Worm (Caenorhabditis elegans) whole organism, L1 larva: ENCODE results near the gene ZK177.12.

Experiments used
- C34B4.2 ChIP-seq: sonication (generic microtip); optimal IDR thresholded peaks from 2 replicates; lab custom pipeline; 2017; ENCODE audit warnings: mild to moderate bottlenecking, missing genetic modification characterization, missing compliant biosample characterization
- F16B12.6 ChIP-seq: fragments of 150-350 bp; optimal IDR thresholded peaks from 2 replicates; lab custom pipeline; 2014; ENCODE audit warnings: missing biosample characterization, missing genetic modification characterization
- blmp-1 ChIP-seq: fragments of 150-350 bp; optimal IDR thresholded peaks from 2 replicates; lab custom pipeline; 2014; ENCODE audit warnings: missing biosample characterization, missing genetic modification characterization
- ceh-63 ChIP-seq: fragments of 200-800 bp; sonication (Bioruptor generic); optimal IDR thresholded peaks from 2 replicates; lab custom pipeline; 2018; ENCODE audit warnings: mild to moderate bottlenecking, missing genetic modification characterization, missing compliant biosample characterization
- ceh-88 ChIP-seq: fragments of 200-800 bp; sonication (Bioruptor generic); IDR thresholded peaks from 2 replicates; pipeline ENCODE4 v1.3.6; 2022; ENCODE audit warnings: missing genetic modification characterization, missing compliant biosample characterization
- ceh-90 ChIP-seq: sonication (generic microtip); optimal IDR thresholded peaks from 2 replicates; lab custom pipeline; 2016; ENCODE audit warnings: missing genetic modification characterization, missing compliant biosample characterization
- ces-1 ChIP-seq: fragments of 150-350 bp; optimal IDR thresholded peaks from 2 replicates; lab custom pipeline; 2014; ENCODE audit warnings: missing biosample characterization, missing genetic modification reagents, missing genetic modification characterization
- dpl-1 ChIP-seq, 3 experiments: fragments of 150-350 bp in 2 of 3; sonication (generic microtip) in 1 of 3; optimal IDR thresholded peaks; 2 replicates each; lab custom pipeline; 2014 to 2017; ENCODE audit warnings: missing biosample characterization in 3 of 3, missing genetic modification characterization in 3 of 3, missing genetic modification reagents in 3 of 3
- dsc-1 ChIP-seq: sonication (generic microtip); optimal IDR thresholded peaks from 2 replicates; lab custom pipeline; 2016; ENCODE audit warnings: mild to moderate bottlenecking, missing genetic modification characterization, missing compliant biosample characterization
- efl-1 ChIP-seq, 4 experiments: fragments of 150-350 bp; optimal IDR thresholded peaks in 3 of 4; peaks in 1 of 4; 1 replicate in 1 of 4; 2 replicates in 3 of 4; lab custom pipeline; 2014; ENCODE audit warnings: missing biosample characterization in 2 of 4, missing genetic modification characterization in 2 of 4, missing genetic modification reagents in 2 of 4
- efl-3 ChIP-seq: fragments of 200-800 bp; sonication (Bioruptor generic); optimal IDR thresholded peaks from 2 replicates; lab custom pipeline; 2018; ENCODE audit warnings: mild to moderate bottlenecking, missing genetic modification characterization, missing compliant biosample characterization
- egl-13 ChIP-seq: sonication (generic microtip); optimal IDR thresholded peaks from 2 replicates; lab custom pipeline; 2016; ENCODE audit warnings: missing genotype, missing genetic modification reagents, missing genetic modification characterization, missing compliant biosample characterization
- egl-27 ChIP-seq, 2 experiments: fragments of 150-350 bp in 1 of 2; sonication (generic microtip); optimal IDR thresholded peaks; 3 replicates each; lab custom pipeline; 2017 to 2018; ENCODE audit warnings: missing biosample characterization in 2 of 2, missing genetic modification characterization in 2 of 2, missing genetic modification reagents in 2 of 2
- elt-2 ChIP-seq: sonication (generic microtip); optimal IDR thresholded peaks from 2 replicates; lab custom pipeline; 2016; ENCODE audit warnings: missing genetic modification characterization, mild to moderate bottlenecking, inconsistent platforms, missing compliant biosample characterization, missing genetic modification reagents
- elt-3 ChIP-seq, 6 experiments: fragments of 150-350 bp in 1 of 6; sonication (generic microtip); optimal IDR thresholded peaks; 2 replicates each; lab custom pipeline; 2017 to 2018; ENCODE audit warnings: missing biosample characterization in 6 of 6, missing genetic modification characterization in 6 of 6, inconsistent platforms in 1 of 6
- ets-5 ChIP-seq: fragments of 200-800 bp; sonication (Bioruptor generic); IDR thresholded peaks from 2 replicates; pipeline ENCODE4 v1.3.6; 2022; ENCODE audit warnings: missing genetic modification characterization, missing compliant biosample characterization
- fkh-8 ChIP-seq: sonication (generic microtip); optimal IDR thresholded peaks from 2 replicates; lab custom pipeline; 2016; ENCODE audit warnings: mild to moderate bottlenecking, missing genetic modification characterization, missing compliant biosample characterization
- grh-1 ChIP-seq: fragments of 200-800 bp; sonication (Bioruptor generic); IDR thresholded peaks from 2 replicates; pipeline ENCODE4 v1.3.6; 2022; ENCODE audit warnings: missing genetic modification reagents, missing genetic modification characterization, missing compliant biosample characterization
- hlh-17 ChIP-seq: fragments of 200-800 bp; sonication (Bioruptor generic); optimal IDR thresholded peaks from 2 replicates; lab custom pipeline; 2018; ENCODE audit warnings: missing genetic modification characterization, mild to moderate bottlenecking, missing compliant biosample characterization, moderate library complexity, borderline replicate concordance
- hpl-2 ChIP-seq: fragments of 150-350 bp; optimal IDR thresholded peaks from 2 replicates; lab custom pipeline; 2014; ENCODE audit warnings: missing biosample characterization, missing genetic modification reagents, missing genetic modification characterization
- irx-1 ChIP-seq: sonication (generic microtip); optimal IDR thresholded peaks from 2 replicates; lab custom pipeline; 2016; ENCODE audit warnings: missing genetic modification characterization, missing compliant biosample characterization
- lin-13 ChIP-seq: fragments of 150-350 bp; optimal IDR thresholded peaks from 2 replicates; lab custom pipeline; 2014; ENCODE audit warnings: missing biosample characterization, missing genetic modification reagents, missing genetic modification characterization
- lin-15B ChIP-seq: fragments of 150-350 bp; sonication (generic microtip); optimal IDR thresholded peaks from 3 replicates; lab custom pipeline; 2014; ENCODE audit warnings: missing biosample characterization, missing genetic modification characterization
- lin-35 ChIP-seq, 2 experiments: fragments of 150-350 bp; optimal IDR thresholded peaks; 2 replicates each; lab custom pipeline; 2014; ENCODE audit warnings: missing biosample characterization in 2 of 2, missing genetic modification characterization in 2 of 2, missing genetic modification reagents in 2 of 2
- lin-39 ChIP-seq: fragments of 150-350 bp; optimal IDR thresholded peaks from 2 replicates; lab custom pipeline; 2014; ENCODE audit warnings: missing biosample characterization, missing genetic modification reagents, missing genetic modification characterization
- mab-9 ChIP-seq: fragments of 200-800 bp; sonication (Bioruptor generic); IDR thresholded peaks from 2 replicates; pipeline ENCODE4 v1.3.6; 2022; ENCODE audit warnings: missing genetic modification reagents, missing genetic modification characterization, missing compliant biosample characterization
- nhr-11 ChIP-seq: fragments of 150-350 bp; optimal IDR thresholded peaks from 2 replicates; lab custom pipeline; 2014; ENCODE audit warnings: missing biosample characterization, missing genetic modification characterization
- nhr-28 ChIP-seq: fragments of 150-350 bp; optimal IDR thresholded peaks from 2 replicates; lab custom pipeline; 2014; ENCODE audit warnings: missing biosample characterization, missing genetic modification characterization
- nhr-47 ChIP-seq: sonication (generic microtip); optimal IDR thresholded peaks from 2 replicates; lab custom pipeline; 2016; ENCODE audit warnings: mild to moderate bottlenecking, missing genetic modification characterization, moderate library complexity, missing compliant biosample characterization
- nhr-76 ChIP-seq: sonication (generic microtip); optimal IDR thresholded peaks from 2 replicates; lab custom pipeline; 2017; ENCODE audit warnings: missing biosample characterization, missing genetic modification characterization
- nhr-84 ChIP-seq: sonication (generic microtip); optimal IDR thresholded peaks from 2 replicates; lab custom pipeline; 2017; ENCODE audit warnings: missing biosample characterization, missing genetic modification characterization
- nhr-90 ChIP-seq: sonication (generic microtip); optimal IDR thresholded peaks from 2 replicates; lab custom pipeline; 2016; ENCODE audit warnings: mild to moderate bottlenecking, missing genetic modification characterization, missing compliant biosample characterization; ENCODE audit not compliant: poor library complexity
- pag-3 ChIP-seq: sonication (generic microtip); optimal IDR thresholded peaks from 2 replicates; lab custom pipeline; 2017; ENCODE audit warnings: missing genetic modification characterization, mild to moderate bottlenecking, missing compliant biosample characterization, antibody characterized with exemption, borderline replicate concordance; ENCODE audit not compliant: insufficient read depth
- skn-1 ChIP-seq: fragments of 150-350 bp; optimal IDR thresholded peaks from 2 replicates; lab custom pipeline; 2014; ENCODE audit warnings: missing biosample characterization, missing genetic modification characterization
- snpc-4 ChIP-seq: fragments of 150-350 bp; optimal IDR thresholded peaks from 2 replicates; lab custom pipeline; 2014; ENCODE audit warnings: missing biosample characterization, missing genetic modification characterization
- snu-23 ChIP-seq: sonication (generic microtip); optimal IDR thresholded peaks from 2 replicates; lab custom pipeline; 2016; ENCODE audit warnings: missing genetic modification characterization, missing compliant biosample characterization
- sox-4 ChIP-seq: sonication (generic microtip); optimal IDR thresholded peaks from 2 replicates; lab custom pipeline; 2016; ENCODE audit warnings: missing genetic modification characterization, missing compliant biosample characterization
- sptf-1 ChIP-seq: fragments of 150-350 bp; optimal IDR thresholded peaks from 2 replicates; lab custom pipeline; 2014; ENCODE audit warnings: missing biosample characterization, missing genetic modification characterization
- tlp-1 ChIP-seq: fragments of 150-350 bp; optimal IDR thresholded peaks from 2 replicates; lab custom pipeline; 2014; ENCODE audit warnings: missing biosample characterization, missing genetic modification characterization
- unc-30 ChIP-seq: sonication (generic microtip); optimal IDR thresholded peaks from 2 replicates; lab custom pipeline; 2017; ENCODE audit warnings: missing biosample characterization, missing genetic modification characterization
- unc-98 ChIP-seq: fragments of 200-800 bp; sonication (Bioruptor generic); IDR thresholded peaks from 2 replicates; pipeline ENCODE4 v1.3.6; 2022; ENCODE audit warnings: missing genetic modification characterization, missing compliant biosample characterization
- xbp-1 ChIP-seq: sonication (generic microtip); optimal IDR thresholded peaks from 2 replicates; lab custom pipeline; 2016; ENCODE audit warnings: missing genetic modification characterization, missing compliant biosample characterization
- zag-1 ChIP-seq: fragments of 150-350 bp; optimal IDR thresholded peaks from 2 replicates; lab custom pipeline; 2014; ENCODE audit warnings: missing biosample characterization, missing genetic modification characterization
- ztf-11 ChIP-seq, 2 experiments: sonication (generic microtip); optimal IDR thresholded peaks; 2 replicates each; lab custom pipeline; 2016 to 2017; ENCODE audit warnings: missing genetic modification characterization in 2 of 2, missing biosample characterization in 1 of 2, missing compliant biosample characterization in 1 of 2
- ztf-4 ChIP-seq: fragments of 150-350 bp; optimal IDR thresholded peaks from 2 replicates; lab custom pipeline; 2014; ENCODE audit warnings: missing biosample characterization, missing genetic modification characterization

ZK177.12 gene

ce11 chrII:5543476-5544144 lies 22.1 kb downstream of the ZK177.12 start (continued):
- TF ChIP-seq unc-30 (tag; lab: Kevin White, UChicago) (peak; percentile 68), nhr-47 (tag; lab: Kevin White, UChicago) (peak; percentile 100), fkh-8 (tag; lab: Kevin White, UChicago) (peak; percentile 98), dpl-1 (GFP tag; optimal IDR thresholded peaks at IDR 0.05; lab: Kevin White, UChicago) (peak; percentile 80 to 85 (median 83)), sox-4 (tag; lab: Kevin White, UChicago) (peak; percentile 98), ets-5 (GFP tag; lab: Robert Waterston, UW) (0 out of 2 replicates have a peak, but pooled peaks have one; percentile 74), ceh-63 (peak; percentile 95), nhr-90 (tag; lab: Kevin White, UChicago) (peak; percentile 100), nhr-84 (tag; lab: Kevin White, UChicago) (peak; percentile 78), irx-1 (tag; lab: Kevin White, UChicago) (peak; percentile 99), grh-1 (GFP tag; lab: Robert Waterston, UW) (peak; percentile 99), xbp-1 (tag; lab: Kevin White, UChicago) (peak; percentile 98), egl-27 (tag; optimal IDR thresholded peaks at IDR 0.05; lab: Kevin White, UChicago) (peak; percentile 92 to 93), F16B12.6 (tag; lab: Kevin White, UChicago) (peak; percentile 60), skn-1 (tag; lab: Kevin White, UChicago) (peak; percentile 90), lin-35 (GFP tag; optimal IDR thresholded peaks at IDR 0.05; lab: Kevin White, UChicago) (peak; percentile 86 to 94), mab-9 (GFP tag; lab: Robert Waterston, UW) (peak; percentile 98), unc-98 (GFP tag; lab: Robert Waterston, UW) (peak; percentile 79), efl-3 (peak; percentile 83), dsc-1 (tag; lab: Kevin White, UChicago) (peak; percentile 99), ceh-90 (tag; lab: Kevin White, UChicago) (peak; percentile 71), nhr-28 (tag; lab: Kevin White, UChicago) (peak; percentile 69), ztf-11 (tag; optimal IDR thresholded peaks at IDR 0.05; lab: Kevin White, UChicago) (peak in 1 of 2 experiments; percentile 93), ceh-88 (GFP tag; lab: Robert Waterston, UW) (peak; percentile 98), elt-3 (tag; optimal IDR thresholded peaks at IDR 0.05; lab: Kevin White, UChicago) (peak; percentile 47 to 98 (median 80)), efl-1 (optimal IDR thresholded peaks at IDR 0.05; lab: Kevin White, UChicago) (peak; percentile 92 to 93), efl-1 (GFP tag; optimal IDR thresholded peaks at IDR 0.05 in 1 of 2; lab: Kevin White, UChicago) (peak; percentile 80 to 98), lin-15B (peak; percentile 60), elt-2 (tag; lab: Kevin White, UChicago) (peak; percentile 100), nhr-11 (peak; percentile 96), snu-23 (GFP tag; lab: Kevin White, UChicago) (peak; percentile 100), pag-3 (tag; lab: Kevin White, UChicago) (peak; percentile 79), snpc-4 (tag; lab: Kevin White, UChicago) (peak; percentile 100), zag-1 (tag; lab: Kevin White, UChicago) (peak; percentile 95), sptf-1 (no peak), nhr-76 (tag; lab: Kevin White, UChicago) (peak; percentile 98), lin-39 (tag; lab: Kevin White, UChicago) (peak; percentile 96), ztf-4 (tag; lab: Kevin White, UChicago) (peak; percentile 99), C34B4.2 (tag; lab: Kevin White, UChicago) (peak; percentile 67), blmp-1 (tag; lab: Kevin White, UChicago) (peak; percentile 81), hlh-17 (GFP tag; lab: Kevin White, UChicago) (peak; percentile 92), ces-1 (GFP tag; lab: Kevin White, UChicago) (peak; percentile 92), lin-13 (GFP tag; lab: Kevin White, UChicago) (peak; percentile 96), tlp-1 (tag; lab: Kevin White, UChicago) (no peak), hpl-2 (GFP tag; lab: Kevin White, UChicago) (peak; percentile 98), egl-13 (tag; lab: Kevin White, UChicago) (peak; percentile 98)
- TF ChIP-seq, all 84 proteins: peak for 81
